Fruit fly (Drosophila melanogaster): ENCODE results near the gene CG17896.
A peak's percentile ranks its signal among the peaks of the same experiment; 100 is the strongest.

CG17896 gene

DNA sequence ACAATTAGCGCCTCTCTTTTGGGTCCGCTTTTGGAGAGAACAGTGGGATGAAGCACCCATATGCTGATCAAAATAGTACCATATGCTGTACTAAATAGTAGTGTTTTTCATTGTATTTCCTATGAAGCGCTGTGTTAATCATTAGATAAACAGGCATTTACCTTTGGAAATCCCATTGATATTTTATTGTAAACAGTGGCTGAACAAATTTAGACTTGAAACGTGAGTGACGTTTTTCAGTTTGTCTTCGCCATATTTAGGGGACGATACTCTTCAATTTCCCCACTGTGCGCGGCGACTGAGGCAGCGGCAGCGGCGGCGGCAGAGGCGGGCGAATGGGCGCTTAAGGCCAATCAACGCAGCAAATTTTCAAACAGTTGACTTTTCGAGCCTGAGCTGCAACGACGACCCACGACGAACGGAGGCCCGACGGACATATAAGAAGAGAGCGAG is 6.3 kb upstream of the CG17896 start (continued):
- TF ChIP-seq salm (tag; optimal IDR thresholded peaks at IDR 0.05): peak; percentile 80
- TF ChIP-seq CG17186 (GFP tag; optimal IDR thresholded peaks at IDR 0.05): peak; percentile 5
- peak; percentile 66 for TF ChIP-seq CG10654 (GFP tag; optimal IDR thresholded peaks at IDR 0.05)
- TF ChIP-seq unc-4 (GFP tag; IDR thresholded peaks at IDR 0.05; ENCODE audit: partially characterized antibody): no peak
- peak; percentile 41; the same call in 1 of the 3 replicates for TF ChIP-seq CG14050 (GFP tag; IDR thresholded peaks at IDR 0.05)
- peak; percentile 68 for TF ChIP-seq CG7987 (GFP tag; optimal IDR thresholded peaks at IDR 0.05)
- peak; percentile 57 for TF ChIP-seq CG8290 (GFP tag; optimal IDR thresholded peaks at IDR 0.05)
- peak; percentile 0 to 84 for TF ChIP-seq CG8290 (tag; optimal IDR thresholded peaks at IDR 0.05)
- TF ChIP-seq twi (tag; optimal IDR thresholded peaks at IDR 0.05): peak; percentile 43
- peak; percentile 75 for TF ChIP-seq gsb (GFP tag; IDR thresholded peaks at IDR 0.05)
- peak; percentile 92 for TF ChIP-seq Ets65A (GFP tag)
- peak; percentile 50; the same call in 1 of the 3 replicates for TF ChIP-seq CG11560 (tag; IDR thresholded peaks at IDR 0.05)
- no peak for TF ChIP-seq Lhr (GFP tag; optimal IDR thresholded peaks at IDR 0.05)
- TF ChIP-seq sob (GFP tag; IDR thresholded peaks at IDR 0.05): peak; percentile 84
- peak; percentile 76 for TF ChIP-seq abd-A (tag; optimal IDR thresholded peaks at IDR 0.05)
- TF ChIP-seq Lim3 (GFP tag; IDR thresholded peaks at IDR 0.05): no peak
- TF ChIP-seq CG8765 (GFP tag; IDR thresholded peaks at IDR 0.05): no peak
- peak; percentile 68 for TF ChIP-seq Camta (GFP tag; optimal IDR thresholded peaks at IDR 0.05)
- no peak for TF ChIP-seq C15 (GFP tag; IDR thresholded peaks at IDR 0.05)
- peak; percentile 62 for TF ChIP-seq CG10267 (tag; optimal IDR thresholded peaks at IDR 0.05)
- TF ChIP-seq Hr78 (GFP tag; optimal IDR thresholded peaks at IDR 0.05): peak in 1 of 2 experiments; percentile 11
- peak; percentile 20 for TF ChIP-seq zen (tag; optimal IDR thresholded peaks at IDR 0.05)
- no peak for TF ChIP-seq sens-2 (GFP tag; IDR thresholded peaks at IDR 0.05)
- peak; percentile 46; the same call in 1 of the 2 replicates for TF ChIP-seq Taf1 (GFP tag; IDR thresholded peaks at IDR 0.05)
- TF ChIP-seq zen2 (GFP tag; IDR thresholded peaks at IDR 0.05; ENCODE audit: partially characterized antibody): peak; percentile 39; the same call in 1 of the 3 replicates
- TF ChIP-seq CG9437 (GFP tag; optimal IDR thresholded peaks at IDR 0.05): peak; percentile 65
- TF ChIP-seq B-H2 (GFP tag; optimal IDR thresholded peaks at IDR 0.05): peak; percentile 86
- TF ChIP-seq amos (GFP tag; IDR thresholded peaks at IDR 0.05; ENCODE audit: partially characterized antibody): no peak
- TF ChIP-seq CG15514 (GFP tag; optimal IDR thresholded peaks at IDR 0.05): peak; percentile 86
- peak; percentile 52 for TF ChIP-seq CG14965 (GFP tag; optimal IDR thresholded peaks at IDR 0.05; ENCODE audit: borderline replicate concordance)
- TF ChIP-seq knrl (GFP tag; IDR thresholded peaks at IDR 0.05; ENCODE audit: partially characterized antibody): no peak
- peak; percentile 54 for TF ChIP-seq btn (GFP tag; optimal IDR thresholded peaks at IDR 0.05)
- TF ChIP-seq NK7.1 (GFP tag; optimal IDR thresholded peaks at IDR 0.05): peak; percentile 79
- TF ChIP-seq CG4730 (GFP tag; IDR thresholded peaks at IDR 0.05): peak; percentile 50
- peak; percentile 57 for TF ChIP-seq Hmx (GFP tag; optimal IDR thresholded peaks at IDR 0.05)
- peak; percentile 79 for TF ChIP-seq lmd (GFP tag; IDR thresholded peaks at IDR 0.05)
- TF ChIP-seq tap (tag; optimal IDR thresholded peaks at IDR 0.05): peak; percentile 80
- peak; percentile 61 for TF ChIP-seq HmgD (GFP tag; optimal IDR thresholded peaks at IDR 0.05)
- no peak for TF ChIP-seq trh (GFP tag; optimal IDR thresholded peaks at IDR 0.05)
- no peak; the same call in 1 of the 2 replicates for TF ChIP-seq onecut (GFP tag; IDR thresholded peaks at IDR 0.05)
- TF ChIP-seq jing (GFP tag; optimal IDR thresholded peaks at IDR 0.05): peak; percentile 49
- no peak for TF ChIP-seq Hr39 (optimal IDR thresholded peaks at IDR 0.05)
- peak; percentile 78 for TF ChIP-seq otp (GFP tag; IDR thresholded peaks at IDR 0.05)
- peak; percentile 69; the same call in 1 of the 2 replicates for TF ChIP-seq slbo (GFP tag; IDR thresholded peaks at IDR 0.05)
- peak; percentile 83 for TF ChIP-seq bcd (GFP tag; optimal IDR thresholded peaks at IDR 0.05)
- TF ChIP-seq H15 (GFP tag; IDR thresholded peaks at IDR 0.05): peak; percentile 63; the same call in 1 of the 3 replicates
- TF ChIP-seq Myb (GFP tag; optimal IDR thresholded peaks at IDR 0.05): peak; percentile 68
- TF ChIP-seq usp (GFP tag; optimal IDR thresholded peaks at IDR 0.05): no peak
- no peak for TF ChIP-seq hb (GFP tag; IDR thresholded peaks at IDR 0.05; ENCODE audit: partially characterized antibody)
- peak; percentile 45 for TF ChIP-seq pfk (GFP tag; optimal IDR thresholded peaks at IDR 0.05)
- TF ChIP-seq CG18011 (GFP tag; optimal IDR thresholded peaks at IDR 0.05): peak; percentile 49

All from whole organism, embryonic.